Worm (Caenorhabditis elegans) whole organism, mixed stage, embryonic: Measurements from ENCODE around the gene cyp-25A2.
A peak's percentile ranks its signal among the peaks of the same experiment; 100 is the strongest.

Experiments used
- ceh-39 ChIP-seq: fragments of 150-350 bp; optimal IDR thresholded peaks from 2 replicates; lab custom pipeline; 2014; ENCODE audit warnings: missing biosample characterization, missing genetic modification characterization
- ces-1 ChIP-seq: fragments of 150-350 bp; optimal IDR thresholded peaks from 2 replicates; lab custom pipeline; 2014; ENCODE audit warnings: missing biosample characterization, missing genetic modification reagents, missing genetic modification characterization
- elt-3 ChIP-seq: fragments of 150-350 bp; optimal IDR thresholded peaks from 2 replicates; lab custom pipeline; 2014; ENCODE audit warnings: missing biosample characterization, missing genetic modification characterization
- lin-13 ChIP-seq: fragments of 150-350 bp; optimal IDR thresholded peaks from 2 replicates; lab custom pipeline; 2014; ENCODE audit warnings: missing biosample characterization, missing genetic modification characterization
- lsy-2 ChIP-seq: fragments of 150-350 bp; optimal IDR thresholded peaks from 2 replicates; lab custom pipeline; 2014; ENCODE audit warnings: missing biosample characterization, missing genetic modification characterization
- mep-1 ChIP-seq: fragments of 150-350 bp; optimal IDR thresholded peaks from 2 replicates; lab custom pipeline; 2017; ENCODE audit warnings: missing biosample characterization, missing genetic modification reagents, missing genetic modification characterization, inconsistent platforms
- nhr-2 ChIP-seq: fragments of 150-350 bp; optimal IDR thresholded peaks from 2 replicates; lab custom pipeline; 2014; ENCODE audit warnings: missing biosample characterization, missing genetic modification characterization
- nhr-28 ChIP-seq: fragments of 150-350 bp; optimal IDR thresholded peaks from 2 replicates; lab custom pipeline; 2014; ENCODE audit warnings: missing biosample characterization, missing genetic modification characterization
- nhr-76 ChIP-seq: sonication (generic microtip); optimal IDR thresholded peaks from 2 replicates; lab custom pipeline; 2017; ENCODE audit warnings: missing biosample characterization, missing genetic modification characterization
- pha-4 ChIP-seq: fragments of 150-350 bp; optimal IDR thresholded peaks from 2 replicates; lab custom pipeline; 2018; ENCODE audit warnings: missing biosample characterization, missing genetic modification reagents, missing genetic modification characterization
- snpc-4 ChIP-seq: fragments of 150-350 bp; optimal IDR thresholded peaks from 2 replicates; lab custom pipeline; 2014; ENCODE audit warnings: missing biosample characterization, missing genetic modification characterization
- unc-39 ChIP-seq: fragments of 150-350 bp; optimal IDR thresholded peaks from 2 replicates; lab custom pipeline; 2014; ENCODE audit warnings: missing biosample characterization, missing genetic modification characterization
- ztf-11 ChIP-seq: fragments of 150-350 bp; optimal IDR thresholded peaks from 2 replicates; lab custom pipeline; 2014; ENCODE audit warnings: missing biosample characterization, missing genetic modification characterization

DNA sequence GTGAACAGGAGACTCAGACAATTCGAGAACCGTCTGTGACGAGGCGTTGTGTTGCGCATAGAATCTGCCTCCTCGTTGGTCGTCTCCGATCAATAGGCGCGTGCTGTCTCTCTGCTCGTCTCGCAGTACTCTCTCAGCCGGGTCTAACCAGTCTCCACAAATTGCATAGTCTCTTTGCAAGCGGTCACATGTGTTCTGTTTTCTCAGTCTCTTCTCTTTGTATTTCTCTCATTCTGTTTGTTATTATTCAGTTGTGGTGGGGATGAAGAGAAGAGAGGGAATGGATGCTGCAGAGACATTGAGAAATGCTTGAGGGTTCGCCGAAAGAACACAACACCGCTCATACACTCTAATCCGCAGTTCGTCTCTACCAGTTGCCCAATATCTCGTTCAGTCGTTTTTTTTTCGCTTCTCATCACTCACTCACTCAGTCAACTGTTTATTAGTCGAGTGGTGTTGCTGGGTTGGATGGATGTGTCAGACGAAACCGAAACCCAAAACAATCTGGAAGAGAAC is 33.6 kb upstream of the cyp-25A2 start:
- TF ChIP-seq ztf-11 (tag; lab: Kevin White, UChicago) (peak; percentile 65), ceh-39 (tag; lab: Kevin White, UChicago) (peak; percentile 57), pha-4 (tag; lab: Kevin White, UChicago) (peak; percentile 93), nhr-76 (tag; lab: Kevin White, UChicago) (no peak), lsy-2 (peak; percentile 86), lin-13 (tag; lab: Kevin White, UChicago) (peak; percentile 39), nhr-28 (tag; lab: Kevin White, UChicago) (peak; percentile 45), elt-3 (peak; percentile 50), nhr-2 (peak; percentile 65), ces-1 (GFP tag; lab: Kevin White, UChicago) (peak; percentile 97), mep-1 (peak; percentile 66), snpc-4 (tag; lab: Kevin White, UChicago) (no peak), unc-39 (no peak)
